Worm (Caenorhabditis elegans) whole organism, mixed stage, embryonic: ENCODE data around the gene metl-13.

Experiments
- M03D4.4 ChIP-seq: sonication (generic microtip); optimal IDR thresholded peaks from 2 replicates; lab custom pipeline; 2017; ENCODE audit warnings: mild to moderate bottlenecking, missing genetic modification characterization, missing compliant biosample characterization
- bed-3 ChIP-seq: fragments of 200-800 bp; sonication (Bioruptor generic); optimal IDR thresholded peaks from 3 replicates; lab custom pipeline; 2018; ENCODE audit warnings: mild to moderate bottlenecking, missing genetic modification characterization, moderate library complexity, missing compliant biosample characterization
- ceh-83 ChIP-seq: fragments of 200-800 bp; sonication (Bioruptor generic); optimal IDR thresholded peaks from 2 replicates; lab custom pipeline; 2018; ENCODE audit warnings: mild to moderate bottlenecking, missing genetic modification characterization, missing compliant biosample characterization
- ces-1 ChIP-seq: fragments of 150-350 bp; optimal IDR thresholded peaks from 2 replicates; lab custom pipeline; 2014; ENCODE audit warnings: missing biosample characterization, missing genetic modification reagents, missing genetic modification characterization
- elt-1 ChIP-seq: sonication (generic microtip); optimal IDR thresholded peaks from 2 replicates; lab custom pipeline; 2017; ENCODE audit warnings: missing genetic modification characterization, mild to moderate bottlenecking, missing compliant biosample characterization, antibody characterized with exemption, moderate library complexity, borderline replicate concordance; ENCODE audit not compliant: insufficient read depth
- nhr-12 ChIP-seq: fragments of 150-350 bp; optimal IDR thresholded peaks from 2 replicates; lab custom pipeline; 2014; ENCODE audit warnings: missing biosample characterization, missing genetic modification characterization
- nhr-28 ChIP-seq: fragments of 150-350 bp; optimal IDR thresholded peaks from 2 replicates; lab custom pipeline; 2014; ENCODE audit warnings: missing biosample characterization, missing genetic modification characterization
- nhr-76 ChIP-seq: sonication (generic microtip); optimal IDR thresholded peaks from 2 replicates; lab custom pipeline; 2017; ENCODE audit warnings: missing biosample characterization, missing genetic modification characterization
- snpc-4 ChIP-seq: fragments of 150-350 bp; optimal IDR thresholded peaks from 2 replicates; lab custom pipeline; 2014; ENCODE audit warnings: missing biosample characterization, missing genetic modification characterization
- sptf-1 ChIP-seq: sonication (generic microtip); optimal IDR thresholded peaks from 2 replicates; lab custom pipeline; 2017; ENCODE audit warnings: mild to moderate bottlenecking, missing genetic modification characterization, moderate library complexity, missing compliant biosample characterization
- unc-39 ChIP-seq: fragments of 150-350 bp; optimal IDR thresholded peaks from 2 replicates; lab custom pipeline; 2014; ENCODE audit warnings: missing biosample characterization, missing genetic modification characterization
- unc-62 ChIP-seq: fragments of 150-350 bp; optimal IDR thresholded peaks from 2 replicates; lab custom pipeline; 2014; ENCODE audit warnings: missing biosample characterization, missing genetic modification reagents, missing genetic modification characterization

DNA sequence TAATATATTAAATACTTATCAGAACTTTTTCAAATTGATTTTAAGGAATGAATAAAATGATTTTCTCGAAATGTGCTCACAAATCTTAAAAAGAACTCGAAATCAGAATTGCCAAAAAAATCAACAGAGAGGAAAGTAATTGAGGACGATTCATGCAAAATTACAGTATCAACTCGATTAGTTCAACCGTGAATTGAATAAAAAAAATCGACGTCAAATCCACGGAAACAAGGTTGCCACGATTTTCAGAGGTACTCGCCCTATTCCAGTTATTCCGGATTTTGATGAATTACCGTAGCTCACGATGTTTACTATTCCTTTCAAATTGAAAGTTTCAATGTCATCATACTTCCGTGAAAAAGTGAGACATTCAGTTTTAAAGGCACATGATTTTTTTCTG, 32.5 kb upstream of the metl-13 start, which contains the start of gene F15B10.3:
- TF ChIP-seq nhr-12 (tag; lab: Kevin White, UChicago) (no peak), elt-1 (tag; lab: Kevin White, UChicago) (no peak), unc-62 (no peak), nhr-28 (tag; lab: Kevin White, UChicago) (no peak), nhr-76 (tag; lab: Kevin White, UChicago) (no peak), sptf-1 (tag; lab: Kevin White, UChicago) (no peak), ces-1 (GFP tag; lab: Kevin White, UChicago) (no peak), snpc-4 (tag; lab: Kevin White, UChicago) (no peak), bed-3 (no peak), M03D4.4 (tag; lab: Kevin White, UChicago) (no peak), ceh-83 (GFP tag; lab: Kevin White, UChicago) (no peak), unc-39 (tag; lab: Kevin White, UChicago) (no peak)
